Fruit fly (Drosophila melanogaster) whole organism, larva: ENCODE results near the gene lva.

Experiments
- noc ChIP-seq: fragments of 200-800 bp; sonication (Bioruptor generic); optimal IDR thresholded peaks from 3 replicates; lab custom pipeline; 2019; ENCODE audit warnings: missing biosample characterization, mild to moderate bottlenecking, missing genetic modification characterization, moderate library complexity

lva gene

dm6 chrX:3930528-3931251 is 34.4 kb downstream of the lva start, which contains the start of gene CG42541:
Gene CG42541 (minus strand): TSS chrX:3930578.
- no peak for TF ChIP-seq noc

- no peak for TF ChIP-seq noc
These were observed 36.6 kb downstream of the lva start for dm6 chrX:3928520-3928919.
